Worm (Caenorhabditis elegans) whole organism, early embryonic: ENCODE results near the gene T05H10.1.

ENCODE experiments used
- B0310.2 ChIP-seq: sonication (generic microtip); optimal IDR thresholded peaks from 2 replicates; lab custom pipeline; 2016; ENCODE audit warnings: mild to moderate bottlenecking, missing genetic modification characterization, missing compliant biosample characterization
- F13C5.2 ChIP-seq: sonication (generic microtip); optimal IDR thresholded peaks from 2 replicates; lab custom pipeline; 2017; ENCODE audit warnings: mild to moderate bottlenecking, missing genetic modification characterization, inconsistent platforms, missing compliant biosample characterization
- aly-1 ChIP-seq: sonication (generic microtip); optimal IDR thresholded peaks from 2 replicates; lab custom pipeline; 2016; ENCODE audit warnings: missing genetic modification characterization, missing compliant biosample characterization
- ama-1 ChIP-seq: fragments of 150-350 bp; optimal IDR thresholded peaks from 2 replicates; lab custom pipeline; 2014
- ceh-13 ChIP-seq: fragments of 200-800 bp; sonication (Bioruptor generic); optimal IDR thresholded peaks from 2 replicates; lab custom pipeline; 2018; ENCODE audit warnings: mild to moderate bottlenecking, missing genetic modification characterization, missing compliant biosample characterization
- ceh-36 ChIP-seq: sonication (generic microtip); optimal IDR thresholded peaks from 2 replicates; lab custom pipeline; 2016; ENCODE audit warnings: missing genetic modification characterization, inconsistent platforms, missing compliant biosample characterization
- ets-7 ChIP-seq: sonication (generic microtip); optimal IDR thresholded peaks from 2 replicates; lab custom pipeline; 2016; ENCODE audit warnings: missing genotype, missing genetic modification characterization, missing compliant biosample characterization
- flt-1 ChIP-seq: fragments of 200-800 bp; sonication (Bioruptor generic); IDR thresholded peaks from 2 replicates; pipeline ENCODE4 v1.3.6; 2022; ENCODE audit warnings: missing genetic modification characterization, missing compliant biosample characterization
- hmbx-1 ChIP-seq: sonication (generic microtip); optimal IDR thresholded peaks from 2 replicates; lab custom pipeline; 2016; ENCODE audit warnings: mild to moderate bottlenecking, missing genetic modification characterization, missing compliant biosample characterization
- hmg-4 ChIP-seq: fragments of 200-800 bp; sonication (Bioruptor generic); optimal IDR thresholded peaks from 2 replicates; lab custom pipeline; 2018; ENCODE audit warnings: mild to moderate bottlenecking, missing genetic modification characterization, missing compliant biosample characterization
- hnd-1 ChIP-seq: sonication (generic microtip); optimal IDR thresholded peaks from 2 replicates; lab custom pipeline; 2016; ENCODE audit warnings: missing genetic modification characterization, missing compliant biosample characterization
- pes-1 ChIP-seq: fragments of 200-800 bp; sonication (Bioruptor generic); IDR thresholded peaks from 2 replicates; pipeline ENCODE4 v1.3.6; 2022; ENCODE audit warnings: missing genetic modification reagents, missing genetic modification characterization, missing compliant biosample characterization
- scrt-1 ChIP-seq: fragments of 200-800 bp; sonication (Bioruptor generic); IDR thresholded peaks from 2 replicates; pipeline ENCODE4 v1.3.6; 2022; ENCODE audit warnings: missing genetic modification characterization, missing compliant biosample characterization
- sea-1 ChIP-seq: fragments of 200-800 bp; sonication (Bioruptor generic); conservative IDR thresholded peaks from 2 replicates; pipeline ENCODE4 v1.3.6; 2022; ENCODE audit warnings: missing genetic modification characterization, missing compliant biosample characterization
- tbx-11 ChIP-seq: fragments of 200-800 bp; sonication (Bioruptor generic); IDR thresholded peaks from 2 replicates; pipeline ENCODE4 v1.3.6; 2022; ENCODE audit warnings: missing genetic modification characterization, missing compliant biosample characterization
- tbx-37 ChIP-seq: fragments of 200-800 bp; sonication (Bioruptor generic); conservative IDR thresholded peaks from 2 replicates; pipeline ENCODE4 v1.3.6; 2022; ENCODE audit warnings: missing genetic modification reagents, missing genetic modification characterization, missing compliant biosample characterization
- tra-4 ChIP-seq: sonication (generic microtip); optimal IDR thresholded peaks from 2 replicates; lab custom pipeline; 2017; ENCODE audit warnings: missing genetic modification characterization, missing compliant biosample characterization

T05H10.1 gene

ce11 chrII:8028730-8029129 lies 13.7 kb upstream of the T05H10.1 start:
- TF ChIP-seq tra-4 (no peak), sea-1 (GFP tag; lab: Robert Waterston, UW) (no peak), ceh-13 (GFP tag; lab: Kevin White, UChicago) (no peak), ets-7 (no peak), tbx-11 (no peak), ceh-36 (no peak), hmg-4 (no peak), tbx-37 (GFP tag; lab: Robert Waterston, UW) (no peak), F13C5.2 (tag; lab: Kevin White, UChicago) (no peak), flt-1 (GFP tag; lab: Robert Waterston, UW) (no peak), aly-1 (tag; lab: Kevin White, UChicago) (no peak), ama-1 (lab: Kevin White, UChicago) (no peak), hmbx-1 (no peak)

DNA sequence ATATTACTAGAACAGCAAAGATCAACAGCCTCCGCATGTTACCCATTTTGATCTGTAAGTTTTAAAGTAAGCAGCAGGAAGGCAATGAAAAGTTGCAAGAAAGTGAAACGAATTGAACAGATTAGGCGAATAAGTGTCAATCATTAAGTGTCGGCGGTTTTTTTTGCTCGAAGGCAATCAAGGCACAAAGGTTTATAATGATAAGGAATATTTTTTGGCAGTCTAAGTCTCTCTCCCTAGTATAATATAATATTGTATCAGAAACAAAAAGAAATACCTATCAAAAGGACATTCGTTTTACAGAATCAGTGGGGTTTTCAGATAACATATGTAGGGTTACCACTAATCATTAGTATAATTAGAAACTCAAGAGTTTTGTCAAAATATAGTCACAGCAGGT lies 9.7 kb upstream of the T05H10.1 start, which contains the start of gene nrf-6:
nrf-6 (minus strand) TSS at position 52 of the 400 bp plus-strand sequence.
- TF ChIP-seq aly-1 (tag; lab: Kevin White, UChicago) = no peak
- no peak for TF ChIP-seq ceh-13 (GFP tag; lab: Kevin White, UChicago)
- TF ChIP-seq ama-1 (lab: Kevin White, UChicago) = no peak
- no peak for TF ChIP-seq ceh-36
- no peak for TF ChIP-seq pes-1
- TF ChIP-seq hmg-4 = no peak
- no peak for TF ChIP-seq tra-4
- TF ChIP-seq tbx-11 = no peak
- TF ChIP-seq tbx-37 (GFP tag; lab: Robert Waterston, UW) = no peak
- TF ChIP-seq ets-7 = no peak
- TF ChIP-seq hnd-1 = no peak
- no peak for TF ChIP-seq sea-1 (GFP tag; lab: Robert Waterston, UW)
- no peak for TF ChIP-seq F13C5.2 (tag; lab: Kevin White, UChicago)
- TF ChIP-seq scrt-1 = no peak
- no peak for TF ChIP-seq B0310.2 (tag; lab: Kevin White, UChicago)

DNA sequence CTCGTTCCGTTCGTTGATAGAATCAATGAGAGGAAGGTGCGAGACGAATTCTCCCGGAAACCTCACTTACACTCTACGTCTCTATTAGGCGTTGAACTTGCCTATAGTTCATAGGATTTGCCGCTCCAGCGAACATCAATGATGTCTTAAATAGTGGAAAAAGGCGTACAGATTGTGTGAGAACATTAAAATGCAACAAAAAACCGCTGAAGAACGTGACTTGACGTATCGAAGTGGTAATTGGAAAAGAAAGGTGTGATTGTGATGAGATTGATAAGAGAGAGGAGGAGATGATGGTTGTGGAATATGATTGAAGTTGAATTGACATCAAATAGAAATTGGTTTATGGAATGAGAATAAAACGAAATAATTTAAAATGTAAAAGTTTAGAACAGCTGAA lies 8.4 kb upstream of the T05H10.1 start:
- TF ChIP-seq ets-7 = no peak
- no peak for TF ChIP-seq tbx-37 (GFP tag; lab: Robert Waterston, UW)
- TF ChIP-seq hmg-4 = no peak
- no peak for TF ChIP-seq pes-1
- no peak for TF ChIP-seq ceh-36
- no peak for TF ChIP-seq ceh-13 (GFP tag; lab: Kevin White, UChicago)
- no peak for TF ChIP-seq F13C5.2 (tag; lab: Kevin White, UChicago)
- no peak for TF ChIP-seq B0310.2 (tag; lab: Kevin White, UChicago)

DNA sequence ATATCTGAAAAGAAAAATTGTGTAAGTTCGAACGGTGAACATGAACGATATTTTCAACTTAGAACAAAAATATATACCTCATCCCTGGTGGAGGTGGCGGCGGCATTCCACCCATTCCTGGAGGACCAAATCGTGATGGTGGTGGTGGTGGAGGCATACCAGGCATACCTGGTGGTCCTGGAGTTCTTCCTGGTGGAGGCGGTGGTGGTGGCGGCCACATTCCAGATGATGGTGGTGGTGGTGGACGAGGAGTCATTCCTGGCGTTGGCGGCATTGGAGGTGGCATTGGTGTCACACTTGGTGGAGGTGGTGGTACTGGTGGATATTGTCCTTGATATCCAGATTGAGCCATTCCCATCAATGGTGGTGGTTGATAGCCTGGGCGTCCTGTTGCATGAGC lies 7.8 kb upstream of the T05H10.1 start:
- TF ChIP-seq ama-1 (lab: Kevin White, UChicago) = no peak
- no peak for TF ChIP-seq B0310.2 (tag; lab: Kevin White, UChicago)
- no peak for TF ChIP-seq hnd-1
- TF ChIP-seq ets-7 = no peak
- no peak for TF ChIP-seq ceh-13 (GFP tag; lab: Kevin White, UChicago)
- TF ChIP-seq tbx-11 = no peak
- TF ChIP-seq pes-1 = no peak
- TF ChIP-seq ceh-36 = no peak
- no peak for TF ChIP-seq tra-4
- TF ChIP-seq hmbx-1 = no peak
- TF ChIP-seq scrt-1 = no peak
- no peak for TF ChIP-seq tbx-37 (GFP tag; lab: Robert Waterston, UW)

- TF ChIP-seq F13C5.2 (tag; lab: Kevin White, UChicago) (no peak), tra-4 (no peak), ama-1 (lab: Kevin White, UChicago) (no peak), ceh-13 (GFP tag; lab: Kevin White, UChicago) (no peak)
These were observed 6.7 kb upstream of the T05H10.1 start, which contains the start of gene sap-49 for ce11 chrII:8035667-8036066. TSS of gene sap-49 (minus strand) at chrII:8035767.

DNA sequence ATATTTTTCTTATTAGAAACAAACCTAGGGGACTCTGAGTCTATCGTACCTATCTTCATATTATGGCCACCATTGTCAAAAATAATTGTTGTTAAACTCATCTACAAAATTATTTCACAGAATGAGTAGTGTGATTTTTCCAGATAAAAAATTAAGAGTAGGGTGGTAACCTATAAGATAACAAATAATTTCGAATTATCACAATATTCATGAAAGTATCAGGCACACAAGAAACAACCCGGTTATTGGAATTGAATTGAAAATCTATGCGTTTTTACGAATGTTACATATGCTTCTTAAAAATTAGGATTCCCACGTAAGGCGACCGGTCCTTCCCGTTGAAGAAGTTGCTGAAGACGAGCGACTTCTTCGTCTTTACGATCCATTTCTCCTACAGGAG lies 5.1 kb upstream of the T05H10.1 start, which contains the start of gene arp-6:
arp-6 (minus strand) TSS at position 101 of the 400 bp plus-strand sequence.
- TF ChIP-seq scrt-1 (no peak), ets-7 (no peak), ceh-13 (GFP tag; lab: Kevin White, UChicago) (no peak), ama-1 (lab: Kevin White, UChicago) (no peak), pes-1 (no peak), flt-1 (GFP tag; lab: Robert Waterston, UW) (no peak), hnd-1 (no peak), tbx-11 (no peak), B0310.2 (tag; lab: Kevin White, UChicago) (no peak), tra-4 (no peak), hmg-4 (no peak), hmbx-1 (no peak), sea-1 (GFP tag; lab: Robert Waterston, UW) (no peak), tbx-37 (GFP tag; lab: Robert Waterston, UW) (no peak), F13C5.2 (tag; lab: Kevin White, UChicago) (no peak), aly-1 (tag; lab: Kevin White, UChicago) (no peak), ceh-36 (no peak)

DNA sequence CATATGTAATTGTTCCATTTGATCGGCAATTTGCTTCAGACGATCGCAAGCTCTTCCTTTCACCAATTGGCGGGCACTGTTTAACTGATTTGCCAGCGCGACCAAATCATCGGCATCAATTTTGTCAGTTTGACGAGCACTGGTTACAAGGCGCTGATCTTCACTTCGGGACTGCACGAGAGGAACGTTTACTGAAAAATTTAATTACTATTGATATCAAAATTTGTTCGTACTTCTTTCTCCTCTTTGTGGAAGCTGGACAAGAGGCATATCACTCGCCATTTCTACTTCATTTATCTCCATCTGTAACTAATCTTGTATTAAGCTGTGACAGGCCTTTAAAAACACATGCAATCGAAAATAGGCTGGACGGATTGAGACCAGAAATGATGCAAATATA lies 4.5 kb upstream of the T05H10.1 start, which contains the start of gene C08B11.9:
C08B11.9 (minus strand) TSS at position 307 of the 400 bp plus-strand sequence.
- TF ChIP-seq tbx-11 (no peak), flt-1 (GFP tag; lab: Robert Waterston, UW) (no peak), ets-7 (no peak), F13C5.2 (tag; lab: Kevin White, UChicago) (no peak), ama-1 (lab: Kevin White, UChicago) (no peak), scrt-1 (no peak), aly-1 (tag; lab: Kevin White, UChicago) (no peak), hnd-1 (no peak), hmg-4 (no peak), tbx-37 (GFP tag; lab: Robert Waterston, UW) (no peak), hmbx-1 (no peak), tra-4 (no peak)

DNA sequence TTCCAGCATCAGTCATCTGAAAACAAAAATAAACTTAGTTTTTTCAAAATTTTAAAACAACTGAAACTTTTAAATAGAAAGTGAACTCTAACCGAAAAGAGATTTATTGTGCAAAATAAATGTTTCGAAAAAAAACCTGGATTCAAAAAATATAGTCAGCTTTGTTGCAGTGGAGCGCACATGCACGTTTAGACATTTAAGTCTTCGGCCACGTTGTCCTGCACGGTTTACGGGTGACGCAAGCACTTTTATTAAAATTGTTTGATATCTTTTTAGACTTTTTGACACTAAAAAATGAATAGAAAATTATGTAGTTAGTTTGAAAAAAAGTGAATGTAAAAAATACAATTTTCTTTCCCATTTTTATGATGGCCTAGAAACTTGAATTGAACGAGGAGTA lies 3.0 kb upstream of the T05H10.1 start, which contains the start of the genes ubh-4 and algn-6:
ubh-4 (minus strand) TSS at position 182 of the 400 bp plus-strand sequence.
algn-6 (plus strand) TSS at position 387 of the 400 bp plus-strand sequence.
- TF ChIP-seq tbx-37 (GFP tag; lab: Robert Waterston, UW) = 0 out of 2 replicates have a peak, but pooled peaks have one; percentile 7
- TF ChIP-seq hnd-1 = no peak
